Worm (Caenorhabditis elegans) whole organism, mixed stage, embryonic: ENCODE results near the gene pri-1.
A peak's percentile ranks its signal among the peaks of the same experiment; 100 is the strongest.

Experiments used
- M03D4.4 ChIP-seq: sonication (generic microtip); optimal IDR thresholded peaks from 2 replicates; lab custom pipeline; 2017; ENCODE audit warnings: mild to moderate bottlenecking, missing genetic modification characterization, missing compliant biosample characterization
- bed-3 ChIP-seq: fragments of 200-800 bp; sonication (Bioruptor generic); optimal IDR thresholded peaks from 3 replicates; lab custom pipeline; 2018; ENCODE audit warnings: mild to moderate bottlenecking, missing genetic modification characterization, moderate library complexity, missing compliant biosample characterization
- blmp-1 ChIP-seq: fragments of 150-350 bp; optimal IDR thresholded peaks from 2 replicates; lab custom pipeline; 2014; ENCODE audit warnings: missing biosample characterization, missing genetic modification characterization
- ceh-39 ChIP-seq: fragments of 150-350 bp; optimal IDR thresholded peaks from 2 replicates; lab custom pipeline; 2014; ENCODE audit warnings: missing biosample characterization, missing genetic modification characterization
- ceh-43 ChIP-seq: fragments of 200-800 bp; sonication (Bioruptor generic); optimal IDR thresholded peaks from 2 replicates; lab custom pipeline; 2018; ENCODE audit warnings: mild to moderate bottlenecking, missing genetic modification characterization, moderate library complexity, missing compliant biosample characterization
- ces-1 ChIP-seq: fragments of 150-350 bp; optimal IDR thresholded peaks from 2 replicates; lab custom pipeline; 2014; ENCODE audit warnings: missing biosample characterization, missing genetic modification reagents, missing genetic modification characterization
- cnd-1 ChIP-seq: fragments of 200-800 bp; sonication (Bioruptor generic); optimal IDR thresholded peaks from 2 replicates; lab custom pipeline; 2018; ENCODE audit warnings: mild to moderate bottlenecking, missing genetic modification characterization, missing compliant biosample characterization
- drap-1 ChIP-seq: fragments of 200-800 bp; sonication (Bioruptor generic); optimal IDR thresholded peaks from 3 replicates; lab custom pipeline; 2018; ENCODE audit warnings: mild to moderate bottlenecking, missing genetic modification characterization, missing compliant biosample characterization
- elt-1 ChIP-seq: sonication (generic microtip); optimal IDR thresholded peaks from 2 replicates; lab custom pipeline; 2017; ENCODE audit warnings: missing genetic modification characterization, mild to moderate bottlenecking, missing compliant biosample characterization, antibody characterized with exemption, moderate library complexity, borderline replicate concordance; ENCODE audit not compliant: insufficient read depth
- elt-3 ChIP-seq: fragments of 150-350 bp; optimal IDR thresholded peaks from 2 replicates; lab custom pipeline; 2014; ENCODE audit warnings: missing biosample characterization, missing genetic modification characterization
- flh-1 ChIP-seq: fragments of 200-800 bp; sonication (Bioruptor generic); optimal IDR thresholded peaks from 2 replicates; lab custom pipeline; 2018; ENCODE audit warnings: mild to moderate bottlenecking, missing genetic modification characterization, moderate library complexity, missing compliant biosample characterization
- ham-2 ChIP-seq: fragments of 200-800 bp; sonication (Bioruptor generic); optimal IDR thresholded peaks from 2 replicates; lab custom pipeline; 2018; ENCODE audit warnings: mild to moderate bottlenecking, missing genetic modification characterization, missing compliant biosample characterization
- hlh-1 ChIP-seq: fragments of 150-350 bp; optimal IDR thresholded peaks from 2 replicates; lab custom pipeline; 2014; ENCODE audit warnings: missing biosample characterization, missing genetic modification reagents, missing genetic modification characterization
- lin-13 ChIP-seq: fragments of 150-350 bp; optimal IDR thresholded peaks from 2 replicates; lab custom pipeline; 2014; ENCODE audit warnings: missing biosample characterization, missing genetic modification characterization
- lin-32 ChIP-seq: fragments of 200-800 bp; sonication (Bioruptor generic); optimal IDR thresholded peaks from 2 replicates; lab custom pipeline; 2018; ENCODE audit warnings: mild to moderate bottlenecking, missing genetic modification characterization, missing compliant biosample characterization
- lsy-2 ChIP-seq: fragments of 150-350 bp; optimal IDR thresholded peaks from 2 replicates; lab custom pipeline; 2014; ENCODE audit warnings: missing biosample characterization, missing genetic modification characterization
- mab-5 ChIP-seq: fragments of 150-350 bp; optimal IDR thresholded peaks from 2 replicates; lab custom pipeline; 2014; ENCODE audit warnings: missing biosample characterization, missing genetic modification characterization
- mep-1 ChIP-seq: fragments of 150-350 bp; optimal IDR thresholded peaks from 2 replicates; lab custom pipeline; 2017; ENCODE audit warnings: missing biosample characterization, missing genetic modification reagents, missing genetic modification characterization, inconsistent platforms
- mls-2 ChIP-seq: sonication (generic microtip); optimal IDR thresholded peaks from 2 replicates; lab custom pipeline; 2016; ENCODE audit warnings: mild to moderate bottlenecking, missing genetic modification characterization, moderate library complexity, missing compliant biosample characterization
- nhr-12 ChIP-seq: fragments of 150-350 bp; optimal IDR thresholded peaks from 2 replicates; lab custom pipeline; 2014; ENCODE audit warnings: missing biosample characterization, missing genetic modification characterization
- nhr-2 ChIP-seq: fragments of 150-350 bp; optimal IDR thresholded peaks from 2 replicates; lab custom pipeline; 2014; ENCODE audit warnings: missing biosample characterization, missing genetic modification characterization
- nhr-28 ChIP-seq: fragments of 150-350 bp; optimal IDR thresholded peaks from 2 replicates; lab custom pipeline; 2014; ENCODE audit warnings: missing biosample characterization, missing genetic modification characterization
- nhr-76 ChIP-seq: sonication (generic microtip); optimal IDR thresholded peaks from 2 replicates; lab custom pipeline; 2017; ENCODE audit warnings: missing biosample characterization, missing genetic modification characterization
- pha-4 ChIP-seq: fragments of 150-350 bp; optimal IDR thresholded peaks from 2 replicates; lab custom pipeline; 2018; ENCODE audit warnings: missing biosample characterization, missing genetic modification reagents, missing genetic modification characterization
- sem-2 ChIP-seq: fragments of 200-800 bp; sonication (Bioruptor generic); optimal IDR thresholded peaks from 2 replicates; lab custom pipeline; 2018; ENCODE audit warnings: mild to moderate bottlenecking, missing genetic modification characterization, missing compliant biosample characterization
- sptf-1 ChIP-seq: sonication (generic microtip); optimal IDR thresholded peaks from 2 replicates; lab custom pipeline; 2017; ENCODE audit warnings: mild to moderate bottlenecking, missing genetic modification characterization, moderate library complexity, missing compliant biosample characterization
- tbx-8 ChIP-seq: fragments of 200-800 bp; sonication (Bioruptor generic); optimal IDR thresholded peaks from 2 replicates; lab custom pipeline; 2018; ENCODE audit warnings: mild to moderate bottlenecking, missing genetic modification characterization, moderate library complexity, missing compliant biosample characterization
- unc-120 ChIP-seq: sonication (generic microtip); optimal IDR thresholded peaks from 2 replicates; lab custom pipeline; 2017; ENCODE audit warnings: missing genetic modification characterization, missing compliant biosample characterization; ENCODE audit not compliant: poor library complexity, severe bottlenecking
- unc-39 ChIP-seq: fragments of 150-350 bp; optimal IDR thresholded peaks from 2 replicates; lab custom pipeline; 2014; ENCODE audit warnings: missing biosample characterization, missing genetic modification characterization
- unc-62 ChIP-seq: fragments of 150-350 bp; optimal IDR thresholded peaks from 2 replicates; lab custom pipeline; 2014; ENCODE audit warnings: missing biosample characterization, missing genetic modification reagents, missing genetic modification characterization
- zip-8 ChIP-seq: fragments of 150-350 bp; optimal IDR thresholded peaks from 2 replicates; lab custom pipeline; 2014; ENCODE audit warnings: missing biosample characterization, missing genetic modification characterization
- ztf-11 ChIP-seq: fragments of 150-350 bp; optimal IDR thresholded peaks from 2 replicates; lab custom pipeline; 2014; ENCODE audit warnings: missing biosample characterization, missing genetic modification characterization

The pri-1 gene

DNA sequence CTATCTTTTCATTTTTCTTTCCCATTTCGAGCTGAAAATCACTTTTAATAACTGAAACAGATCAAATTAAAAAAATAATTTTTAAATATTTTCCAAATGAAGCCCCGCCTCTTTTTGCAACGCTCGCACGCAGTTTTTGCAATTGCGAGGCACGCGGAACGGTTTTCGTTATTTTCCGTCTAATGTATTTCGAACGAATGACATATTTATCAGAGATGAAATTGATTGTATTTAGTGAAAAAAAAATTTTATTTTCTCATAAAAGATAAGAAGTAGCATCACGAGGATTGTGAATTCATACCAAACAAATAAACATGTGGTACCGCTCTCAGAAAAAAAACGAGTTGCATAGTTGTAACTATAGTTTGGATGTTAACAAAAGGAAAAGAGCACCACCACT lies 15.8 kb upstream of the pri-1 start, which contains the start of gene rpac-19:
Gene rpac-19 (minus strand): TSS at position 31 of the 400 bp plus-strand sequence.
- TF ChIP-seq M03D4.4 (tag; lab: Kevin White, UChicago) (peak; percentile 69), sptf-1 (tag; lab: Kevin White, UChicago) (peak; percentile 73), nhr-76 (tag; lab: Kevin White, UChicago) (peak; percentile 20), ceh-39 (tag; lab: Kevin White, UChicago) (peak; percentile 29), ceh-43 (GFP tag; lab: Kevin White, UChicago) (peak; percentile 47), unc-120 (peak; percentile 32), drap-1 (GFP tag; lab: Kevin White, UChicago) (no peak), mep-1 (tag; lab: Kevin White, UChicago) (peak; percentile 77), zip-8 (no peak), nhr-2 (tag; lab: Kevin White, UChicago) (peak; percentile 19), mls-2 (tag; lab: Kevin White, UChicago) (peak; percentile 53), nhr-28 (tag; lab: Kevin White, UChicago) (no peak), sem-2 (GFP tag; lab: Kevin White, UChicago) (peak; percentile 9), mab-5 (tag; lab: Kevin White, UChicago) (peak; percentile 17), bed-3 (GFP tag; lab: Kevin White, UChicago) (peak; percentile 47), cnd-1 (tag; lab: Kevin White, UChicago) (peak; percentile 13), lsy-2 (tag; lab: Kevin White, UChicago) (peak; percentile 30), lin-13 (tag; lab: Kevin White, UChicago) (no peak), blmp-1 (tag; lab: Kevin White, UChicago) (peak; percentile 71)
- TF ChIP-seq, all 35 proteins: peak for 15

DNA sequence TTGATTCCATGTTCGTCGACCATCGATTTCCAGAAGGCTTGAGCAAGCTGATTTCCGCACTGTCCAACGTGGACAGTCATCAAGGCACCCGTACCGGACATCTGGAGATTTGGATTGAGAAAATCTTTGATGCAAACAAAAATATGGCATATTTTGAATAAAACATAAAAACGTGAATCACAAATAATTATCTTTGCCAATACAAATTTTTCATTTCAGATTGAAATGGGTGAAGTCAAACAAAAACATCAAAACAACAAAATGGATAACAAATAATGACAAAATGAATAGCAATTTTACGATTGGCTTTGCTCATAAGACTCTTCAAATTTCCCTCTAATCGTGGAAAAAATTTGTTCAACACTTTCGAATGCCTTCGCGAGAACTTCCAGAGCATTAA lies 15.0 kb upstream of the pri-1 start, which contains the start of gene tbg-1:
Gene tbg-1 (minus strand): TSS at position 101 of the 400 bp plus-strand sequence.
- TF ChIP-seq mep-1 (tag; lab: Kevin White, UChicago) (no peak), nhr-2 (tag; lab: Kevin White, UChicago) (no peak), ham-2 (GFP tag; lab: Kevin White, UChicago) (no peak), drap-1 (GFP tag; lab: Kevin White, UChicago) (no peak), tbx-8 (GFP tag; lab: Kevin White, UChicago) (no peak), nhr-76 (tag; lab: Kevin White, UChicago) (no peak), nhr-28 (tag; lab: Kevin White, UChicago) (no peak), lin-32 (GFP tag; lab: Kevin White, UChicago) (no peak), nhr-12 (tag; lab: Kevin White, UChicago) (no peak), unc-62 (GFP tag; lab: Kevin White, UChicago) (no peak), ces-1 (GFP tag; lab: Kevin White, UChicago) (no peak), unc-120 (no peak), ztf-11 (tag; lab: Kevin White, UChicago) (no peak), elt-1 (tag; lab: Kevin White, UChicago) (no peak)

- TF ChIP-seq bed-3 (GFP tag; lab: Kevin White, UChicago) (no peak), nhr-12 (tag; lab: Kevin White, UChicago) (no peak), tbx-8 (GFP tag; lab: Kevin White, UChicago) (no peak), pha-4 (tag; lab: Kevin White, UChicago) (no peak), nhr-2 (tag; lab: Kevin White, UChicago) (no peak), ham-2 (GFP tag; lab: Kevin White, UChicago) (no peak), sem-2 (GFP tag; lab: Kevin White, UChicago) (no peak), ceh-43 (GFP tag; lab: Kevin White, UChicago) (no peak), ces-1 (GFP tag; lab: Kevin White, UChicago) (no peak), blmp-1 (tag; lab: Kevin White, UChicago) (no peak), zip-8 (no peak), unc-62 (GFP tag; lab: Kevin White, UChicago) (no peak)
These were observed 12.5 kb upstream of the pri-1 start for ce11 chrIII:9626602-9627001.

ce11 chrIII:9623460-9623859 lies 9.4 kb upstream of the pri-1 start:
- TF ChIP-seq lsy-2 (tag; lab: Kevin White, UChicago) (no peak), nhr-76 (tag; lab: Kevin White, UChicago) (no peak), pha-4 (tag; lab: Kevin White, UChicago) (no peak), elt-1 (tag; lab: Kevin White, UChicago) (no peak), unc-120 (no peak), bed-3 (GFP tag; lab: Kevin White, UChicago) (no peak), unc-39 (tag; lab: Kevin White, UChicago) (no peak), blmp-1 (tag; lab: Kevin White, UChicago) (no peak), ceh-43 (GFP tag; lab: Kevin White, UChicago) (no peak), hlh-1 (tag; lab: Kevin White, UChicago) (no peak), ceh-39 (tag; lab: Kevin White, UChicago) (no peak), flh-1 (GFP tag; lab: Kevin White, UChicago) (no peak), elt-3 (tag; lab: Kevin White, UChicago) (no peak)
